Worm (Caenorhabditis elegans): Measurements from ENCODE around the gene mtpn-1.

Gene mtpn-1

ce11 chrX:2438857-2439256, 31.6 kb downstream of the mtpn-1 start, which contains the start of gene gid-2:
Gene gid-2 (minus strand): TSS chrX:2438957.
- TF ChIP-seq ZK546.5 (tag; optimal IDR thresholded peaks at IDR 0.05) (no peak), lin-15B (tag; optimal IDR thresholded peaks at IDR 0.05) (no peak)

DNA sequence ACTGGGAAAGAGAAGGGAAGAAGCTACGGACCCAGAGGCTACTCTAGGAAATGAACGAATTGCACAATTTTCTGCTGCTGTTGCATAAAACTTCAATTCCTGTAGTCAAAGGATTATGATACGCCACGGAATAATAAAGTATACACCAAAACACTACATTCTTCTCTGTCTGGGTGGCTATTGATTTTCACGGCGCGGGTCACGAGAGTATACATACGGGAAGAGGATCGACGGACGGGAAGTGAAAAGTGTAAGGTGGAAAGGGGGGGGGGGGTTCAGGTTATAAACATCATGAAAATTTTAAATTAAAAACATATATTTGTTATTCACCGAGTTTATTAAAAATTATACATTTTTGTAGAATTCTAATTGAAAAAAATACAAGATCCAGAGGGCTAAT, 32.0 kb downstream of the mtpn-1 start:
- no peak for TF ChIP-seq ceh-82 (tag; optimal IDR thresholded peaks at IDR 0.05)
- TF ChIP-seq nfya-1 (tag; optimal IDR thresholded peaks at IDR 0.05; ENCODE audit: insufficient read depth): peak; percentile 6

DNA sequence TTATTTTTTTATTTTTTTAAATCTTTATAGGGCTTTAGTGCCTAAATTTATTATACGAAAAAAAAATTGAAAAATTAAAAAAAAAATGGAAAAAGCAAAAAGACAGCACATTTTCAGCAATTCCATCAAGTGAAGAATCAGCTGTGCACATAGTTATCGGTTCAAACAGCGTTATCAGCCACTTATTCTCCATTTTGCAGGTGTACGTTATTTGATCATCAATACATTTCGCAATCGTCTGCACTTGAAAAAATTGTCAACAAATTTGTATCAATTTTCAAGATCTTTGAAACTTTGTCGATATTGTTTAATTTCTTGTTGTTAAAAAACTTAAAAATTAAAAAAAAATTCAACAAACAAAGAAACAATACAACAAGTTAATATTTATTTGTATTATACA, 32.5 kb downstream of the mtpn-1 start:
- TF ChIP-seq pqm-1 (tag; optimal IDR thresholded peaks at IDR 0.05) (peak; percentile 40), elt-2 (tag; optimal IDR thresholded peaks at IDR 0.05) (peak; percentile 65), pha-4 (tag; optimal IDR thresholded peaks at IDR 0.05) (peak; percentile 41), lin-15B (tag; optimal IDR thresholded peaks at IDR 0.05) (no peak), R02D3.7 (tag; optimal IDR thresholded peaks at IDR 0.05) (no peak)

- TF ChIP-seq aly-2 (tag; optimal IDR thresholded peaks at IDR 0.05): no peak
- TF ChIP-seq nhr-77 (tag; optimal IDR thresholded peaks at IDR 0.05): no peak
- no peak for TF ChIP-seq nhr-23 (tag; optimal IDR thresholded peaks at IDR 0.05)
- no peak for TF ChIP-seq ZK546.5 (tag; optimal IDR thresholded peaks at IDR 0.05)
- TF ChIP-seq nhr-25 (tag; optimal IDR thresholded peaks at IDR 0.05): no peak
- TF ChIP-seq hmg-11 (tag; optimal IDR thresholded peaks at IDR 0.05): no peak
- no peak for TF ChIP-seq unc-62 (GFP tag; optimal IDR thresholded peaks at IDR 0.05)
Measured at ce11 chrX:2441163-2441562, 33.9 kb downstream of the mtpn-1 start.

DNA sequence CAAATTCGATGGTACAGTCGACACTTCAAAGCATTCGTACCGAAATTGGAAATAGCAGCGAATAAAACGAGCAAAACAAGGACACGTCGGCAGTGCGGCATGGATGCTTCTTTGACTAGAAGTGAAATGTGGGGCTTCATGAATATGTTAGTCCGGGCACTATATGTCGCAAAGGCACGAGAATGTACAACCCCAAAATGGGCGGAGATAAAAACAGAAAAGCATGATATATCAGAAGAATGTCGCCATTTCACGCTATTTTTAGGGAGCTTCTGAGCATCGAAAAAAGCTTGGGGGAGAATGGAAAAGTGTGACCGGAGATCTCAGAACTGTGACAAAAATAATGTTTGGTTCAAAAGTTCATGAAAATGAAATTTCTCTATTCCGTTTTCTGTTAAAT, 36.0 kb downstream of the mtpn-1 start, which contains the start of gene T07D1.3:
TSS of gene T07D1.3 (minus strand) at position 101 of the 400 bp plus-strand sequence.
- TF ChIP-seq mml-1 (tag; optimal IDR thresholded peaks at IDR 0.05): no peak

DNA sequence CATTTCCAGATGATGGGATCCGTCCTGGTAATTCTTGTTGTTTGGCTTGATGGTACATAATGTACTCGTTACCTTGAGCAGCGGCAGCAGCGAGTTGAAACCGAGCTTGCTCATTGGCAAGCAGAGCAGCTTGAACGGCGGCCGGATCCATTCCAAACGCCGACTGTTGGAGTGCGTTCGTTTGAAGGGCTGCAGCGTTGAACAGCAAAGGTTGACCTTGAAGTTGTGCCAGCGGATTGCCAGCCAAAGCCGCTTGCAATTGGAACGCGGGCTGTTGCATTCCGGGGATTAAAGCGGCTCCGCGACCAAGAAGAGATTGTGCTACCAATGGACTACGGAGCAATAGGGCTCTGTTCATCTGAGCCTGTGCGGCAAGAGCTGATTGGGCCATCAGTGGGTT, 38.9 kb downstream of the mtpn-1 start:
- TF ChIP-seq nhr-23 (tag; optimal IDR thresholded peaks at IDR 0.05) (no peak), hmg-11 (tag; optimal IDR thresholded peaks at IDR 0.05) (no peak), fkh-10 (GFP tag; optimal IDR thresholded peaks at IDR 0.05) (no peak), nhr-11 (tag; optimal IDR thresholded peaks at IDR 0.05) (no peak), nhr-237 (tag; optimal IDR thresholded peaks at IDR 0.05) (no peak)

DNA sequence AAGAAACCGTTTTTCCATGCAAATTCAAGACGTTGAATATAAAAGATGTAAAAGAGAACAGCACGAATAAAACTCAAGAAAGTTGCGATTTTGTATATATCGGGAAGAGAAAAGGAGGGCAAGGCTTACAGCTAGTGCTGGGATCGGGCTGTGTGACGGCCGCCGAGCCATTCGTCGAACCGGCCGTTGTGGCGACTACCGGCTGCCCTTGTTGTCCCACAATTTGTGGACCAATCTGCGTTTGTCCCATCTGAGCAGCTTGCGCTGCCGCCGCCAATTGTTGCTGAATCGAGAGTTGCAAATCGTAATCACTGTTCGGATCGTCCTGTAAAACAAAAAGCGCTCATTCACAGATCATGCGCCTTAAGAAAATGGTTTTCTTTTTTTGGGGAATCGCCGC, 39.9 kb downstream of the mtpn-1 start:
- TF ChIP-seq fkh-10 (GFP tag; optimal IDR thresholded peaks at IDR 0.05): no peak
- TF ChIP-seq fkh-2 (tag; optimal IDR thresholded peaks at IDR 0.05): no peak
- no peak for TF ChIP-seq elt-2 (tag; optimal IDR thresholded peaks at IDR 0.05)
- no peak for TF ChIP-seq nhr-43 (tag; optimal IDR thresholded peaks at IDR 0.05; ENCODE audit: poor library complexity, severe bottlenecking)
- TF ChIP-seq ZK546.5 (tag; optimal IDR thresholded peaks at IDR 0.05): no peak
- TF ChIP-seq nhr-12 (tag; optimal IDR thresholded peaks at IDR 0.05): no peak
- TF ChIP-seq nhr-28 (tag; optimal IDR thresholded peaks at IDR 0.05): no peak
- no peak for TF ChIP-seq eor-1 (tag; optimal IDR thresholded peaks at IDR 0.05)
- TF ChIP-seq tbx-2 (tag; optimal IDR thresholded peaks at IDR 0.05): no peak
- TF ChIP-seq nhr-23 (tag; optimal IDR thresholded peaks at IDR 0.05): no peak
- TF ChIP-seq ceh-28 (tag; optimal IDR thresholded peaks at IDR 0.05): no peak
- TF ChIP-seq elt-3 (tag; optimal IDR thresholded peaks at IDR 0.05): no peak
- TF ChIP-seq nhr-67 (tag; optimal IDR thresholded peaks at IDR 0.05): no peak
- TF ChIP-seq unc-62 (GFP tag; optimal IDR thresholded peaks at IDR 0.05): no peak
- no peak for TF ChIP-seq mdl-1 (tag; optimal IDR thresholded peaks at IDR 0.05)
- no peak for TF ChIP-seq ama-1 (optimal IDR thresholded peaks at IDR 0.05)

- no peak for TF ChIP-seq mdl-1 (tag; optimal IDR thresholded peaks at IDR 0.05)
- TF ChIP-seq daf-12 (tag; optimal IDR thresholded peaks at IDR 0.05): no peak
- no peak for TF ChIP-seq elt-2 (tag; optimal IDR thresholded peaks at IDR 0.05)
- TF ChIP-seq nfya-1 (tag; optimal IDR thresholded peaks at IDR 0.05; ENCODE audit: insufficient read depth): no peak
- TF ChIP-seq ceh-9 (tag; optimal IDR thresholded peaks at IDR 0.05): no peak
Measured at ce11 chrX:2450994-2451393, 43.7 kb downstream of the mtpn-1 start.

Data from whole organism, L3 larva.